Fruit fly (Drosophila melanogaster) whole organism, embryonic: ENCODE data around the gene Cyp4g15.

Source experiments
- CG8359 ChIP-seq: fragments of 200-800 bp; sonication (Bioruptor generic); optimal IDR thresholded peaks from 2 replicates; lab custom pipeline; 2017; ENCODE audit warnings: missing biosample characterization, mild to moderate bottlenecking, missing genetic modification characterization, borderline replicate concordance
- Drgx ChIP-seq: fragments of 200-800 bp; sonication (Bioruptor generic); IDR thresholded peaks from 2 replicates; pipeline ENCODE4 v1.3.6; 2022; ENCODE audit warnings: missing biosample characterization, missing genetic modification characterization
- Xrp1 ChIP-seq: fragments of 200-800 bp; sonication (Bioruptor generic); IDR thresholded peaks from 2 replicates; pipeline ENCODE4 v1.3.6; 2022; ENCODE audit warnings: missing biosample characterization, missing genetic modification characterization
- klu ChIP-seq: fragments of 200-800 bp; sonication (Bioruptor generic); IDR thresholded peaks from 2 replicates; pipeline ENCODE4 v1.3.6; 2022; ENCODE audit warnings: missing biosample characterization, missing genetic modification characterization
- trh ChIP-seq: fragments of 200-800 bp; sonication (Bioruptor generic); optimal IDR thresholded peaks from 2 replicates; lab custom pipeline; 2016; ENCODE audit warnings: missing biosample characterization, missing genetic modification characterization

The Cyp4g15 gene

dm6 chrX:11531245-11531644 is 54.4 kb downstream of the Cyp4g15 start:
- TF ChIP-seq Drgx (GFP tag; lab: Robert Waterston, UW) (peak; percentile 71), Xrp1 (0 out of 2 replicates have a peak, but pooled peaks have one; percentile 29), CG8359 (peak; percentile 20), klu (GFP tag; lab: Robert Waterston, UW) (no peak), trh (GFP tag; lab: Kevin White, UChicago) (no peak)
